Worm (Caenorhabditis elegans): ENCODE results near the gene C49C3.15.

The C49C3.15 gene

DNA sequence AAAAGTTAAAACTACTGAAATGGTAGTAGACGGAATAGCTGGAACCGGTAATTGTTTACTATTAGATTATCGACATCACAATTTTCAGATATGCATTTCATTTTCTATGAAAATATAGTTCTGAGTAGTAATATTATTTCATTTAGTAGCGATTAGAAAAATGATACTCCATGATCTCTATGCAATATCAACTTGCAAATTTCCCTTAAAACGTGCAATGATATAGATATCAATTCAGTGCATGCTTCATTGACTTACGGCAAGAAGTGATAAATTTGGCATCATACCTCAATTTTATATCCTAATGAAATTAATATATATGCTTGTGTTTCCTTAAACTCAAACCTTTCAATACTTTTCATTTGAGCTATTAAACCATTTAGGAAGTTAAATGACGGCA, 8.6 kb downstream of the C49C3.15 start, which contains the start of gene C49C3.21:
Gene C49C3.21 (plus strand): TSS at position 301 of the 400 bp plus-strand sequence.
- TF ChIP-seq ref-2 (tag; optimal IDR thresholded peaks at IDR 0.05) (no peak), ceh-2 (tag; optimal IDR thresholded peaks at IDR 0.05) (no peak), ets-4 (tag; optimal IDR thresholded peaks at IDR 0.05) (no peak), ceh-14 (tag; optimal IDR thresholded peaks at IDR 0.05) (no peak), elt-4 (tag; optimal IDR thresholded peaks at IDR 0.05) (no peak), sdc-2 (tag; optimal IDR thresholded peaks at IDR 0.05) (no peak), sox-2 (GFP tag; IDR thresholded peaks at IDR 0.05) (no peak)

DNA sequence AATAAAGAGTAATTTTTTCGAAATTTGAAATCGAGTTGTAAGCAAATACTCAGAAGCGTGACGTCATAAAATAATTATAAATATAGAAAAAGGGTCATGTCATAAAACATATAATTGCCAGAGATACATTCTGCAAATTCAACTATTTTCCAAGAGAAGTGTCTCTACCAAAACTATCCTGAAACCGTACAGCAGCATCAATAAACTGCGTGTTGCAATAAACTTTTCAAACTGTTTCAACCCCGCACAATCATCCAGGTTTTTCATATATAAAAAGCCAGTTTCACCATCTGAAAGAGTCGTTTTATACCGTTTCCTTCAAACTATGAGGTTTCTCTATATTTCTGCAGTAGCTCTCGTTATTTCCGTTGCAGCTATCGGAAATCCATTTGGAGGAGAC, 9.5 kb downstream of the C49C3.15 start, which contains the start of gene C49C3.11:
Gene C49C3.11 (plus strand): TSS at position 301 of the 400 bp plus-strand sequence.
- no peak for TF ChIP-seq ets-4 (tag; optimal IDR thresholded peaks at IDR 0.05)
- TF ChIP-seq ceh-18 (tag; optimal IDR thresholded peaks at IDR 0.05) = no peak
- TF ChIP-seq nhr-11 (tag; optimal IDR thresholded peaks at IDR 0.05) = no peak

DNA sequence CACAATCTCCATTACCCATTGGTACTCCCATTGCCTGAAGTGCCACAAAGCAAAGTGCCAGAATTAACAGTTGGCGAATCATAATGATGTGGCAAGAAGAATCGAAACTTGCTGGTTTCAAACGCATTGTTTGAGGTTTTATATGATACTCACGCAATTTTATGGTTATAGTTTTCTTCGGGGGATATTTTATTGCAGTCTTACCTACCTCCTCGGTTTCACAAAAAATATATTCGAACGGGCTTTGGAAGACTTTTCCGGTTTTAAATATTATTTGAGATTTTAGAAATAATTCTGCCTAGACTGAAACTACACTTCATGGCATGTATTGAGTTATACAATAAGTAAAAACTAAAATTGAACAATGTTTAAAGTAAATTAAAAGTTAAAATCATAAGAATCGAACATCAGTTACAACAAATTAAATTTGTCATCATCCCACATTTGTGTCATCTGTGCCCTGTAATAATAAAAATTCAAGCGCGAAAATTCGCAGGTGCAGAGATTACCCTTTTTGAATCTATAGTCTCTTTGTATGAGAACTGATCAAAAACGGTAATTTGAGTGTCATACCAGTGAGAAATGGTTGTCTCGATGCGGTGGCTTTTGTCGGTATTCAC, 12.7 kb downstream of the C49C3.15 start, which contains the start of the genes clec-197 and clec-198:
Gene clec-197 (minus strand): TSS at position 101 of the 620 bp plus-strand sequence.
Gene clec-198 (plus strand): TSS at position 570 of the 620 bp plus-strand sequence.
- TF ChIP-seq sox-4 (tag; optimal IDR thresholded peaks at IDR 0.05) (no peak), ceh-48 (tag; optimal IDR thresholded peaks at IDR 0.05) (no peak), dmd-4 (tag; optimal IDR thresholded peaks at IDR 0.05; ENCODE audit: borderline replicate concordance) (no peak), hlh-30 (tag; optimal IDR thresholded peaks at IDR 0.05; ENCODE audit: insufficient read depth) (no peak), syd-9 (tag; optimal IDR thresholded peaks at IDR 0.05) (no peak), ceh-31 (tag; optimal IDR thresholded peaks at IDR 0.05) (no peak), nhr-11 (tag; optimal IDR thresholded peaks at IDR 0.05) (no peak), pha-4 (tag; optimal IDR thresholded peaks at IDR 0.05) (no peak), gmeb-2 (tag; optimal IDR thresholded peaks at IDR 0.05) (no peak), tbx-7 (tag; optimal IDR thresholded peaks at IDR 0.05) (no peak), K09A11.1 (tag; optimal IDR thresholded peaks at IDR 0.05; ENCODE audit: insufficient read depth) (no peak), ceh-24 (tag; optimal IDR thresholded peaks at IDR 0.05) (no peak), T23F11.4 (GFP tag; optimal IDR thresholded peaks at IDR 0.05) (no peak), ahr-1 (tag; optimal IDR thresholded peaks at IDR 0.05) (no peak), C08G9.2 (tag; optimal IDR thresholded peaks at IDR 0.05) (no peak)

DNA sequence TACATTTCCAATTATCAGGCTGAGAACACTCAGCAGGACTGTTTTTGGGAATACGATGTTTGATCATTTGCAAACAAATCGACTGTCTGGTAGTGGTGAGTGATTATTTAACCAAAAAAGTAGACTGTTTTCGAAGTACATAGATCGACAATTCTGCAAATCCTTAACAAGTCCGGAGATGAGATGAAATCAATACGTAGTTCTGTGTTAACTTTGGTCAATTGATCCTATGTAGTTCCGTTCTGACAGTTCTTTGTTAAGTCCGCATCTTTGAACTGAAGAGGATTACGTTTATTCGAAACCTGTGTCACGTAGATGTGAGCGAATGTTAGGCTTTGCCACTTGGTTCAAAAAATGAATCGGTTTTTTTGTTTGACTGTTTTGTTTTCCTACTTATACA, 17.6 kb downstream of the C49C3.15 start, which contains the start of gene clec-199:
Gene clec-199 (plus strand): TSS at position 301 of the 400 bp plus-strand sequence.
- TF ChIP-seq eyg-1 (tag; optimal IDR thresholded peaks at IDR 0.05) (no peak), npax-4 (tag; optimal IDR thresholded peaks at IDR 0.05) (no peak), elt-2 (tag; optimal IDR thresholded peaks at IDR 0.05) (no peak), sox-2 (GFP tag; IDR thresholded peaks at IDR 0.05) (no peak), hlh-30 (tag; optimal IDR thresholded peaks at IDR 0.05; ENCODE audit: insufficient read depth) (no peak), Y22D7AL.16 (tag; optimal IDR thresholded peaks at IDR 0.05) (no peak), ama-1 (optimal IDR thresholded peaks at IDR 0.05) (no peak), hlh-6 (tag; optimal IDR thresholded peaks at IDR 0.05) (no peak), tbx-2 (tag; optimal IDR thresholded peaks at IDR 0.05) (no peak), nfya-1 (tag; optimal IDR thresholded peaks at IDR 0.05) (no peak), fkh-6 (tag; optimal IDR thresholded peaks at IDR 0.05) (no peak), ets-4 (tag; optimal IDR thresholded peaks at IDR 0.05) (no peak), ahr-1 (tag; optimal IDR thresholded peaks at IDR 0.05) (no peak), rnt-1 (tag; optimal IDR thresholded peaks at IDR 0.05) (no peak), dmd-4 (tag; optimal IDR thresholded peaks at IDR 0.05; ENCODE audit: borderline replicate concordance) (no peak), F13H6.1 (tag; optimal IDR thresholded peaks at IDR 0.05) (no peak), K02D7.2 (tag; optimal IDR thresholded peaks at IDR 0.05) (no peak), ceh-9 (tag; optimal IDR thresholded peaks at IDR 0.05) (no peak)

All from whole organism, late embryonic.